Worm (Caenorhabditis elegans) whole organism, L4 larva: Measurements from ENCODE around the gene fbxb-55.

ENCODE experiments used
- D1046.2 ChIP-seq: fragments of 200-800 bp; sonication (Bioruptor generic); IDR thresholded peaks from 2 replicates; pipeline ENCODE4 v1.3.6; 2022; ENCODE audit warnings: missing genetic modification characterization, missing compliant biosample characterization
- F37D6.2 ChIP-seq: sonication (generic microtip); optimal IDR thresholded peaks from 2 replicates; lab custom pipeline; 2016; ENCODE audit warnings: mild to moderate bottlenecking, missing genetic modification characterization, missing compliant biosample characterization
- F49E8.2 ChIP-seq: sonication (generic microtip); optimal IDR thresholded peaks from 2 replicates; lab custom pipeline; 2016; ENCODE audit warnings: missing compliant biosample characterization, mild to moderate bottlenecking, missing genetic modification characterization, borderline replicate concordance
- R02D3.7 ChIP-seq: fragments of 150-350 bp; sonication (generic microtip); optimal IDR thresholded peaks from 3 replicates; lab custom pipeline; 2014; ENCODE audit warnings: missing biosample characterization, missing genetic modification characterization
- Y105C5A.15 ChIP-seq: fragments of 200-800 bp; sonication (Bioruptor generic); IDR thresholded peaks from 2 replicates; pipeline ENCODE4 v1.3.6; 2022; ENCODE audit warnings: missing genetic modification characterization, missing compliant biosample characterization
- Y48G9A.11 ChIP-seq: fragments of 200-800 bp; sonication (Bioruptor generic); IDR thresholded peaks from 2 replicates; pipeline ENCODE4 v1.3.6; 2022; ENCODE audit warnings: missing genetic modification reagents, missing genetic modification characterization, missing compliant biosample characterization
- ZK337.2 ChIP-seq: fragments of 200-800 bp; sonication (Bioruptor generic); IDR thresholded peaks from 2 replicates; pipeline ENCODE4 v1.3.6; 2022; ENCODE audit warnings: missing genetic modification reagents, missing genetic modification characterization, missing compliant biosample characterization
- ZK546.5 ChIP-seq, 2 experiments: sonication (generic microtip); optimal IDR thresholded peaks; 2 replicates each; lab custom pipeline; 2017; ENCODE audit warnings: missing biosample characterization in 2 of 2, missing genetic modification characterization in 2 of 2
- aha-1 ChIP-seq: fragments of 150-350 bp; peaks from one replicate; lab custom pipeline; 2014; ENCODE audit warnings: missing biosample characterization, missing genetic modification characterization
- arid-1 ChIP-seq: fragments of 200-800 bp; sonication (Bioruptor generic); conservative IDR thresholded peaks from 2 replicates; pipeline ENCODE4 v1.3.6; 2022; ENCODE audit warnings: missing genetic modification reagents, missing genetic modification characterization, missing compliant biosample characterization
- ceh-20 ChIP-seq: fragments of 200-800 bp; sonication (Bioruptor generic); IDR thresholded peaks from 2 replicates; pipeline ENCODE4 v1.3.6; 2022; ENCODE audit warnings: missing genetic modification reagents, missing genetic modification characterization, missing compliant biosample characterization
- ceh-28 ChIP-seq: fragments of 150-350 bp; optimal IDR thresholded peaks from 2 replicates; lab custom pipeline; 2014; ENCODE audit warnings: missing biosample characterization, missing genetic modification reagents, missing genetic modification characterization
- ceh-44 ChIP-seq: fragments of 200-800 bp; sonication (Bioruptor generic); IDR thresholded peaks from 2 replicates; pipeline ENCODE4 v1.3.6; 2022; ENCODE audit warnings: missing genetic modification reagents, missing genetic modification characterization, missing compliant biosample characterization
- ceh-62 ChIP-seq: sonication (generic microtip); optimal IDR thresholded peaks from 2 replicates; lab custom pipeline; 2017; ENCODE audit warnings: missing biosample characterization, missing genetic modification characterization
- ceh-82 ChIP-seq: sonication (generic microtip); optimal IDR thresholded peaks from 2 replicates; lab custom pipeline; 2017; ENCODE audit warnings: missing biosample characterization, missing genetic modification characterization
- daf-16 ChIP-seq, 3 experiments: sonication (generic microtip); optimal IDR thresholded peaks; 2 replicates each; lab custom pipeline; 2016 to 2017; ENCODE audit warnings: missing genetic modification characterization in 3 of 3, missing genetic modification reagents in 3 of 3, mild to moderate bottlenecking in 2 of 3, missing compliant biosample characterization in 2 of 3, missing biosample characterization in 1 of 3, moderate library complexity in 1 of 3
- daf-19 ChIP-seq: fragments of 200-800 bp; sonication (Bioruptor generic); conservative IDR thresholded peaks from 2 replicates; pipeline ENCODE4 v1.3.6; 2022; ENCODE audit warnings: missing genetic modification characterization, missing compliant biosample characterization
- dmd-6 ChIP-seq: fragments of 200-800 bp; sonication (Bioruptor generic); IDR thresholded peaks from 2 replicates; pipeline ENCODE4 v1.3.6; 2022; ENCODE audit warnings: missing genetic modification reagents, missing genetic modification characterization, missing compliant biosample characterization
- dmd-8 ChIP-seq: fragments of 200-800 bp; sonication (Bioruptor generic); IDR thresholded peaks from 2 replicates; pipeline ENCODE4 v1.3.6; 2022; ENCODE audit warnings: missing genetic modification characterization, missing compliant biosample characterization
- dmd-9 ChIP-seq: fragments of 200-800 bp; sonication (Bioruptor generic); IDR thresholded peaks from 2 replicates; pipeline ENCODE4 v1.3.6; 2022; ENCODE audit warnings: missing genetic modification reagents, missing genetic modification characterization, missing compliant biosample characterization
- dpl-1 ChIP-seq: fragments of 150-350 bp; optimal IDR thresholded peaks from 2 replicates; lab custom pipeline; 2014; ENCODE audit warnings: missing biosample characterization, missing genetic modification reagents, missing genetic modification characterization
- duxl-1 ChIP-seq: sonication (generic microtip); optimal IDR thresholded peaks from 2 replicates; lab custom pipeline; 2016; ENCODE audit warnings: mild to moderate bottlenecking, missing genetic modification characterization, moderate library complexity, missing compliant biosample characterization; ENCODE audit not compliant: poor library complexity
- egl-27 ChIP-seq: sonication (generic microtip); optimal IDR thresholded peaks from 3 replicates; lab custom pipeline; 2017; ENCODE audit warnings: missing biosample characterization, missing genetic modification reagents, missing genetic modification characterization
- egl-43 ChIP-seq: fragments of 200-800 bp; sonication (Bioruptor generic); IDR thresholded peaks from 2 replicates; pipeline ENCODE4 v1.3.6; 2022; ENCODE audit warnings: missing genetic modification reagents, missing genetic modification characterization, missing compliant biosample characterization
- fos-1 ChIP-seq: fragments of 150-350 bp; optimal IDR thresholded peaks from 2 replicates; lab custom pipeline; 2014; ENCODE audit warnings: missing biosample characterization, missing genetic modification characterization
- hmg-1.1 ChIP-seq: fragments of 200-800 bp; sonication (Bioruptor generic); IDR thresholded peaks from 2 replicates; pipeline ENCODE4 v1.3.6; 2022; ENCODE audit warnings: missing genetic modification reagents, missing genetic modification characterization, missing compliant biosample characterization
- jun-1 ChIP-seq: fragments of 150-350 bp; optimal IDR thresholded peaks from 2 replicates; lab custom pipeline; 2014; ENCODE audit warnings: missing biosample characterization, missing genetic modification reagents, missing genetic modification characterization
- lin-15B ChIP-seq: fragments of 150-350 bp; sonication (generic microtip); optimal IDR thresholded peaks from 3 replicates; lab custom pipeline; 2014; ENCODE audit warnings: missing biosample characterization, missing genetic modification characterization
- lin-29 ChIP-seq: fragments of 200-800 bp; sonication (Bioruptor generic); IDR thresholded peaks from 2 replicates; pipeline ENCODE4 v1.3.6; 2022; ENCODE audit warnings: missing genetic modification reagents, missing genetic modification characterization, missing compliant biosample characterization
- madf-5 ChIP-seq, 2 experiments: fragments of 200-800 bp; sonication (Bioruptor generic); IDR thresholded peaks; 2 replicates each; pipeline ENCODE4 v1.3.6; 2022; ENCODE audit warnings: missing compliant biosample characterization in 2 of 2, missing genetic modification characterization in 2 of 2
- mdt-29 ChIP-seq: fragments of 200-800 bp; sonication (Bioruptor generic); IDR thresholded peaks from 2 replicates; pipeline ENCODE4 v1.3.6; 2022; ENCODE audit warnings: missing genetic modification reagents, missing genetic modification characterization, missing compliant biosample characterization
- mxl-3 ChIP-seq: fragments of 200-800 bp; sonication (Bioruptor generic); optimal IDR thresholded peaks from 2 replicates; lab custom pipeline; 2018; ENCODE audit warnings: mild to moderate bottlenecking, missing genetic modification characterization, missing compliant biosample characterization
- nhr-10 ChIP-seq: fragments of 150-350 bp; optimal IDR thresholded peaks from 2 replicates; lab custom pipeline; 2014; ENCODE audit warnings: missing biosample characterization, missing genetic modification characterization
- nhr-11 ChIP-seq: fragments of 150-350 bp; optimal IDR thresholded peaks from 2 replicates; lab custom pipeline; 2014; ENCODE audit warnings: missing biosample characterization, missing genetic modification characterization
- nhr-111 ChIP-seq: fragments of 200-800 bp; sonication (Bioruptor generic); optimal IDR thresholded peaks from 2 replicates; lab custom pipeline; 2018; ENCODE audit warnings: mild to moderate bottlenecking, missing genetic modification characterization, missing compliant biosample characterization
- nhr-28 ChIP-seq: fragments of 150-350 bp; optimal IDR thresholded peaks from 2 replicates; lab custom pipeline; 2014; ENCODE audit warnings: missing biosample characterization, missing genetic modification characterization
- nhr-48 ChIP-seq: sonication (generic microtip); optimal IDR thresholded peaks from 2 replicates; lab custom pipeline; 2016; ENCODE audit warnings: mild to moderate bottlenecking, missing genetic modification characterization, missing compliant biosample characterization
- nhr-6 ChIP-seq: fragments of 150-350 bp; optimal IDR thresholded peaks from 2 replicates; lab custom pipeline; 2014; ENCODE audit warnings: missing biosample characterization, missing genetic modification characterization
- nhr-77 ChIP-seq: fragments of 150-350 bp; optimal IDR thresholded peaks from 2 replicates; lab custom pipeline; 2014; ENCODE audit warnings: missing biosample characterization, missing genetic modification characterization
- saeg-2 ChIP-seq: fragments of 200-800 bp; sonication (Bioruptor generic); IDR thresholded peaks from 2 replicates; pipeline ENCODE4 v1.3.6; 2022; ENCODE audit warnings: missing genetic modification reagents, missing genetic modification characterization, missing compliant biosample characterization
- sdz-12 ChIP-seq: fragments of 200-800 bp; sonication (Bioruptor generic); optimal IDR thresholded peaks from 2 replicates; lab custom pipeline; 2018; ENCODE audit warnings: mild to moderate bottlenecking, missing genetic modification characterization, missing compliant biosample characterization
- skn-1 ChIP-seq: fragments of 150-350 bp; optimal IDR thresholded peaks from 2 replicates; lab custom pipeline; 2014; ENCODE audit warnings: missing biosample characterization, missing genetic modification characterization
- tra-1 ChIP-seq: fragments of 200-800 bp; sonication (Bioruptor generic); IDR thresholded peaks from 2 replicates; pipeline ENCODE4 v1.3.6; 2022; ENCODE audit warnings: missing genetic modification reagents, missing genetic modification characterization, missing compliant biosample characterization
- unc-39 ChIP-seq: sonication (generic microtip); optimal IDR thresholded peaks from 2 replicates; lab custom pipeline; 2017; ENCODE audit warnings: missing biosample characterization, missing genetic modification characterization
- unc-62 ChIP-seq, 3 experiments: fragments of 150-350 bp in 1 of 3; sonication (generic microtip); optimal IDR thresholded peaks in 2 of 3; peaks in 1 of 3; 1 replicate in 1 of 3; 2 replicates in 2 of 3; lab custom pipeline; 2014 to 2017; ENCODE audit warnings: missing biosample characterization in 3 of 3, missing genetic modification characterization in 3 of 3, missing genetic modification reagents in 3 of 3, missing genotype in 1 of 3
- vab-7 ChIP-seq: fragments of 200-800 bp; sonication (Bioruptor generic); IDR thresholded peaks from 2 replicates; pipeline ENCODE4 v1.3.6; 2022; ENCODE audit warnings: missing genetic modification reagents, missing genetic modification characterization, missing compliant biosample characterization
- zag-1 ChIP-seq: fragments of 150-350 bp; optimal IDR thresholded peaks from 2 replicates; lab custom pipeline; 2014; ENCODE audit warnings: missing biosample characterization, missing genetic modification characterization

Gene fbxb-55

DNA sequence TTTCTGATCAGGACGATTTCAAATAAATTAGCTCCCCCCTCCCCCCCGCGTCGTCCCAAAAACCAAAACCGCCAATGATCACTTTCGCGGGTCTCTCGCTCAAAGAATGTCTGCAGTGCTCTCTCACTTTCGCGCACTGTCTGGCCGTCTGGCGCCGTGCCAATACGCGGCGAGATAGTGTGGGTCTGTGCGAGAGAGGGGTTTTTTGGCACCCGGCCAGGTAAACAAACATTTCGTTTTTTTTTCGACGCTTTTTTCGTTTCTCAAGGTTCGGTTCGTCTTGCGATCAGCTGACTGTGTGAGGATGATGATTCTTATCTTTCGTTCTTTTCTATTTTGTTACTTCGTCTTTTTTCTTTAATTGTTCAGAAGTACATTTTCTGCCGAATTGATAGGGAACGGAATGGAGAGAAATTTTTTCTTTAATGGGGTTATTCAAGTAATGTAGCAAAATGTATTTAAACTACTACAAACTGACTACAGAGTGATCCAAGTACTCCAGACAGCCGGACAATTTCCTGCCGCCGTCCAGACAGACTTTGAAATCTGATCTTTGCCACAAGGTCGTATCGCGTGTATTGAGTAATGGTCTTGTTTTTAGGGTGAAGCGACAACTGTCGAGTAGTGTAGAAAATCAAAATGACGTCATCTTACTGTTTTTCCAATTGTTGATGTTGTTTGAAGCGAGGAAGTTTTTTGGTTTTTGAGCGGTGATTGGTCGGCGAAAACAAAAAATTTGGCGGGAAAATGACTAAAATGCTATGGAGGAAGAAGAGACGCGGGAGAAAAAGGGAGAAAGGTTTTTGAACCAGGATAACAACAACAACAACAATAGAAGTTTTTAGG, 44.2 kb upstream of the fbxb-55 start (continued):
- TF ChIP-seq egl-43 (GFP tag; lab: Robert Waterston, UW) (peak; percentile 64; the same call in 1 of the 2 replicates), hmg-1.1 (GFP tag; lab: Robert Waterston, UW) (peak; percentile 70), jun-1 (peak; percentile 72), nhr-28 (peak; percentile 93), mxl-3 (GFP tag; lab: Kevin White, UChicago) (peak; percentile 5), nhr-10 (tag; lab: Kevin White, UChicago) (peak; percentile 23), ZK337.2 (no peak), egl-27 (tag; lab: Kevin White, UChicago) (no peak), vab-7 (GFP tag; lab: Robert Waterston, UW) (no peak), mdt-29 (GFP tag; lab: Robert Waterston, UW) (no peak), tra-1 (GFP tag; lab: Robert Waterston, UW) (peak; percentile 86), madf-5 (GFP tag; IDR thresholded peaks at IDR 0.05; lab: Robert Waterston, UW) (no peak), duxl-1 (tag; lab: Kevin White, UChicago) (peak; percentile 23), dpl-1 (peak; percentile 38), ceh-20 (GFP tag; lab: Robert Waterston, UW) (no peak), ceh-44 (GFP tag; lab: Robert Waterston, UW) (no peak), saeg-2 (peak; percentile 14; the same call in 1 of the 2 replicates), unc-62 (GFP tag; optimal IDR thresholded peaks at IDR 0.05 in 1 of 2; lab: Kevin White, UChicago) (peak in 1 of 2 experiments; percentile 55), unc-62 (tag; optimal IDR thresholded peaks at IDR 0.05; lab: Kevin White, UChicago) (no peak), zag-1 (tag; lab: Kevin White, UChicago) (no peak), sdz-12 (GFP tag; lab: Kevin White, UChicago) (no peak), skn-1 (tag; lab: Kevin White, UChicago) (no peak), nhr-11 (peak; percentile 64)

DNA sequence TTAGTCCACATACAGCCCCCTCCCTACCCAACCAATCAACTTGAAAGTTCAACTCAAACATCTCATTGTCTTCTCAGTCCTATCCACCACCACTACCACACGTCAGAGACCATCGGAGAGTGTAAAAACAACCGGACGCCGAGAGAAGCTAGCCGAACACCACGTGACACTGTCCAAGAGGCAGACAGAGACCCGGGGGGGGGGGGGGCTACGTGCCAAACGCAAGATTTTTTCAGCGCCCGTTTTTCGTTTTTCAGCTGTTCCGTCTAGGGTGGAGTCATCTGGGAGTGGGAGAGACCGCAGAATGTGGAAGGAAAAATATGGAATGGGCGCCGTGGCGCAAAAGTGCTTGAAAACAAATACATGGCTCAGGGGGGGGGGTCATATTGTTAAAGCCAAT, 42.7 kb upstream of the fbxb-55 start:
- TF ChIP-seq fos-1 (no peak), ceh-62 (tag; lab: Kevin White, UChicago) (no peak), vab-7 (GFP tag; lab: Robert Waterston, UW) (no peak), sdz-12 (GFP tag; lab: Kevin White, UChicago) (no peak), R02D3.7 (tag; lab: Kevin White, UChicago) (no peak), daf-19 (no peak), Y48G9A.11 (no peak), lin-15B (tag; lab: Kevin White, UChicago) (no peak), F37D6.2 (tag; lab: Kevin White, UChicago) (peak; percentile 14), ZK546.5 (tag; optimal IDR thresholded peaks at IDR 0.05; lab: Kevin White, UChicago) (no peak), dmd-6 (GFP tag; lab: Robert Waterston, UW) (peak; percentile 54), aha-1 (tag; lab: Kevin White, UChicago) (peak; percentile 100), D1046.2 (GFP tag; lab: Robert Waterston, UW) (no peak), nhr-77 (tag; lab: Kevin White, UChicago) (no peak), ceh-82 (tag; lab: Kevin White, UChicago) (no peak), Y105C5A.15 (no peak), mxl-3 (GFP tag; lab: Kevin White, UChicago) (peak; percentile 18), unc-39 (tag; lab: Kevin White, UChicago) (no peak), lin-29 (GFP tag; lab: Robert Waterston, UW) (no peak), daf-16 (GFP tag; optimal IDR thresholded peaks at IDR 0.05; lab: Kevin White, UChicago) (peak in 1 of 2 experiments; percentile 78), daf-16 (tag; optimal IDR thresholded peaks at IDR 0.05; lab: Kevin White, UChicago) (no peak), tra-1 (GFP tag; lab: Robert Waterston, UW) (0 out of 2 replicates have a peak, but pooled peaks have one; percentile 61), dmd-9 (GFP tag; lab: Robert Waterston, UW) (no peak), nhr-28 (peak; percentile 22), nhr-111 (GFP tag; lab: Kevin White, UChicago) (no peak), arid-1 (GFP tag; lab: Robert Waterston, UW) (0 out of 2 replicates have a peak, but pooled peaks have one; percentile 33), skn-1 (tag; lab: Kevin White, UChicago) (no peak), nhr-6 (no peak), F49E8.2 (tag; lab: Kevin White, UChicago) (no peak), nhr-48 (tag; lab: Kevin White, UChicago) (no peak), ceh-28 (tag; lab: Kevin White, UChicago) (no peak), zag-1 (tag; lab: Kevin White, UChicago) (no peak), dmd-8 (GFP tag; lab: Robert Waterston, UW) (no peak), ceh-44 (GFP tag; lab: Robert Waterston, UW) (no peak)
